Fruit fly (Drosophila melanogaster): ENCODE results near the gene CG4592.

Gene CG4592

DNA sequence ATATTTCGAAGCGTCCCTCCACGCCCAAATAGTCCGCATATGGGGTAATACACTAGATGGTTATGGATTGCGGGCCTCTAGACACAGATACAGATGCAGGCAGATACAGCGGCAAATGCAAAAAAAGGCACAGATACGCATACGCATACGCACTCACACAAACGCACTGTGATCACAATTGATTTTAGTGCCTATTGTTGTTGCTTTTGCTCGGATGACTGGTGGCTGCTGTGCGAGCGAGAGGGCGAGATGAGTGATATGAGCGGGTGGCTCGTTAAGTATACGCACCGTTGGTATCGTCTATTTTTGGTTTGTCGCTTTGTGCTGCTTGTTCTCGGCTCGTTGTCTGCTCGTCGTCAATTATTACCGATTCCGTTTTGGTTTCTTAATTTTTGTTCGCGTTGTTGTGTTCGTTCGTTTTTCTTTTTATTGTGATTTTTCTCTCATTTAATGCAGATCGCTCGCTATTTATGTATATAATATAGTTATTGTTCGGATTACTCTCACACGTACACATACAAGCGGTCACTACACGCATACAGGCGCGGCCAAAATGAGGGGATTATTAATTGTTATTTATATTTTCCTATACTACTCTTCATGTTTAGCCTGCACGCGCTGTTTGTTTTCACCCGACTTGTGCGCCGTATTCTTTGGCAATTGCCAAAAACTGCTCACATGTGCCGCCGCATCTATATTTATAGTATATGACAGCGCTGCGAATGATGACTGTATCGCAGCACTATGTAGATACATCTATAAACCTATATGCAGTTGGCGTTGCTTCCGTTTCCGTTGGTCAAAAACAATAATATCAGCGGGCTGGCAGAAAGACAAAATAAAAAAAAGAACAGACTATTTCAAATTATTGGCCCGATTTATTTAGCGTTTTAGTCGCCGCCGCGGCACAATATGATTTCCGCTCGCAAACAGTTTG, 13.8 kb upstream of the CG4592 start (continued):
- TF ChIP-seq Sox14 (GFP tag; optimal IDR thresholded peaks at IDR 0.05) (no peak), CG6808 (GFP tag; optimal IDR thresholded peaks at IDR 0.05) (peak; percentile 29), CG6854 (GFP tag; optimal IDR thresholded peaks at IDR 0.05) (no peak), net (GFP tag; optimal IDR thresholded peaks at IDR 0.05) (no peak), CG4318 (GFP tag; optimal IDR thresholded peaks at IDR 0.05) (no peak), Eip93F (GFP tag; optimal IDR thresholded peaks at IDR 0.05) (no peak), Eip75B (GFP tag; optimal IDR thresholded peaks at IDR 0.05) (no peak), CG31627 (GFP tag; optimal IDR thresholded peaks at IDR 0.05) (no peak), CG8319 (GFP tag; optimal IDR thresholded peaks at IDR 0.05) (no peak)

DNA sequence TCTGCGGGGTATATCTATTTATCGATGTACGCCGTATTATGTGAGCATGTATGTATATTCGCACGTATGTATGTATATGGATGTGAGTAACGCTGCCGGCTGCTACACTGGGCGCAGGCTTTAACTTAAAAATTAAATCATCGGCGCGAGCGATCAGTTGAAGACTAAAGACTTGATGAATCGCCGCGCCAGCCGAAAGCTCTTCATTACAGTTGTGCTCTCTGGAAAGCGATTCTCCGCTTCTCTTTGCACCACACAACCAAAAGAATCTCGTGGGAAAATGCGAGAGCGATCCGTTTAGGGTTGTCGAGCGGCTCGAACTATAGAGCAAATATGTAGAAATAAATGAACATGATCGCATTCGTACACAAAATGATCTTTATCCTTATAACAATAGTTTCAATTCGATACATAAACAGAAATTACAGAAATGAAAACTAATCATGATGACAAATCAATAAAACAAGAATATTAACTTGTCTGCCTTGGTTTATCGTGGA, 12.9 kb upstream of the CG4592 start, which contains the start of gene CG13124:
Gene CG13124, minus strand, starts transcription at position 166 of the 500 bp plus-strand sequence.
- no peak for TF ChIP-seq fd85E (GFP tag; optimal IDR thresholded peaks at IDR 0.05)
- TF ChIP-seq ss (GFP tag; optimal IDR thresholded peaks at IDR 0.05): peak; percentile 20 to 29
- TF ChIP-seq Sox102F (GFP tag; optimal IDR thresholded peaks at IDR 0.05): peak; percentile 13
- peak; percentile 60 for TF ChIP-seq vri (GFP tag; optimal IDR thresholded peaks at IDR 0.05)
- TF ChIP-seq eg (GFP tag; IDR thresholded peaks at IDR 0.05): peak; percentile 71; the same call in 2 of the 3 replicates
- no peak for TF ChIP-seq CG11294 (GFP tag; IDR thresholded peaks at IDR 0.05)
- no peak for TF ChIP-seq CG7368 (GFP tag; optimal IDR thresholded peaks at IDR 0.05)
- TF ChIP-seq Hr4 (GFP tag; optimal IDR thresholded peaks at IDR 0.05): peak; percentile 46
- no peak for TF ChIP-seq Eip75B (GFP tag; optimal IDR thresholded peaks at IDR 0.05)
- TF ChIP-seq CG11902 (GFP tag; optimal IDR thresholded peaks at IDR 0.05): no peak
- TF ChIP-seq CG31627 (GFP tag; optimal IDR thresholded peaks at IDR 0.05): no peak
- no peak for TF ChIP-seq Ets21C (GFP tag; optimal IDR thresholded peaks at IDR 0.05)
- TF ChIP-seq CG3032 (tag; optimal IDR thresholded peaks at IDR 0.05): no peak
- TF ChIP-seq topi (GFP tag; optimal IDR thresholded peaks at IDR 0.05): peak; percentile 7
- TF ChIP-seq svp (GFP tag): no peak
- no peak for TF ChIP-seq dsx (GFP tag; optimal IDR thresholded peaks at IDR 0.05; ENCODE audit: poor library complexity, severe bottlenecking)
- TF ChIP-seq salr (GFP tag; optimal IDR thresholded peaks at IDR 0.05): no peak
- no peak for TF ChIP-seq Gug (GFP tag; IDR thresholded peaks at IDR 0.05)
- TF ChIP-seq CG32006 (GFP tag; optimal IDR thresholded peaks at IDR 0.05): no peak
- 0 out of 3 replicates have a peak, but pooled peaks have one; percentile 39 for TF ChIP-seq CG6163 (GFP tag; IDR thresholded peaks at IDR 0.05)
- TF ChIP-seq CG4318 (GFP tag; optimal IDR thresholded peaks at IDR 0.05): no peak
- peak; percentile 9 for TF ChIP-seq acj6 (GFP tag; optimal IDR thresholded peaks at IDR 0.05)
- peak; percentile 19 for TF ChIP-seq CG6276 (GFP tag; optimal IDR thresholded peaks at IDR 0.05)
- no peak for TF ChIP-seq spab (GFP tag; optimal IDR thresholded peaks at IDR 0.05)
- TF ChIP-seq fd59A (GFP tag; optimal IDR thresholded peaks at IDR 0.05): no peak
- no peak for TF ChIP-seq Hr39 (GFP tag; optimal IDR thresholded peaks at IDR 0.05)
- TF ChIP-seq CG10669 (GFP tag; optimal IDR thresholded peaks at IDR 0.05): no peak
- peak; percentile 17 for TF ChIP-seq CG34406 (GFP tag; optimal IDR thresholded peaks at IDR 0.05)
- no peak for TF ChIP-seq CG8632 (GFP tag; optimal IDR thresholded peaks at IDR 0.05)
- TF ChIP-seq Hr38 (GFP tag; optimal IDR thresholded peaks at IDR 0.05): no peak
- TF ChIP-seq CG1621 (tag; optimal IDR thresholded peaks at IDR 0.05): no peak
- no peak for TF ChIP-seq cyc (GFP tag; optimal IDR thresholded peaks at IDR 0.05)
- peak; percentile 8 for TF ChIP-seq Sox14 (GFP tag; optimal IDR thresholded peaks at IDR 0.05)
- no peak for TF ChIP-seq Met (GFP tag; optimal IDR thresholded peaks at IDR 0.05)
- peak; percentile 27 for TF ChIP-seq CG16779 (tag; optimal IDR thresholded peaks at IDR 0.05)
- TF ChIP-seq Lpt (GFP tag; optimal IDR thresholded peaks at IDR 0.05): no peak
- TF ChIP-seq CG11762 (GFP tag; optimal IDR thresholded peaks at IDR 0.05; ENCODE audit: insufficient read depth): no peak
- TF ChIP-seq achi (GFP tag; optimal IDR thresholded peaks at IDR 0.05): peak; percentile 28
- no peak for TF ChIP-seq Blimp-1 (GFP tag; optimal IDR thresholded peaks at IDR 0.05)
- peak; percentile 7 for TF ChIP-seq CG6808 (GFP tag; optimal IDR thresholded peaks at IDR 0.05)
- peak; percentile 6 for TF ChIP-seq pdm3 (GFP tag; optimal IDR thresholded peaks at IDR 0.05)
- TF ChIP-seq CG8319 (GFP tag; optimal IDR thresholded peaks at IDR 0.05): no peak
- no peak for TF ChIP-seq Eip93F (GFP tag; optimal IDR thresholded peaks at IDR 0.05)
- TF ChIP-seq Eip78C (GFP tag): peak; percentile 72
- no peak for TF ChIP-seq CG10631 (GFP tag; optimal IDR thresholded peaks at IDR 0.05)

Data from whole organism, prepupa.